Fruit fly (Drosophila melanogaster) whole organism, pupa: ENCODE results near the gene Nab2.

Experiments used
- CG10348 ChIP-seq: fragments of 200-800 bp; sonication (Bioruptor generic); IDR thresholded peaks from 2 replicates; pipeline ENCODE4 v1.3.6; 2022; ENCODE audit warnings: missing biosample characterization, missing genetic modification characterization
- CG13204 ChIP-seq: fragments of 200-800 bp; sonication (Bioruptor generic); optimal IDR thresholded peaks from 2 replicates; lab custom pipeline; 2018; ENCODE audit warnings: missing biosample characterization, mild to moderate bottlenecking, missing genetic modification characterization, moderate library complexity
- CG15710 ChIP-seq: fragments of 200-800 bp; sonication (Bioruptor generic); optimal IDR thresholded peaks from 2 replicates; lab custom pipeline; 2018; ENCODE audit warnings: missing biosample characterization, mild to moderate bottlenecking, missing genetic modification characterization, moderate library complexity
- CG32121 ChIP-seq: fragments of 200-800 bp; sonication (Bioruptor generic); IDR thresholded peaks from 2 replicates; pipeline ENCODE4 v1.3.6; 2022; ENCODE audit warnings: missing biosample characterization, missing genetic modification characterization
- CG34367 ChIP-seq: fragments of 200-800 bp; sonication (Bioruptor generic); optimal IDR thresholded peaks from 2 replicates; lab custom pipeline; 2018; ENCODE audit warnings: missing biosample characterization, mild to moderate bottlenecking, missing genetic modification characterization
- CG4496 ChIP-seq: fragments of 200-800 bp; sonication (Bioruptor generic); IDR thresholded peaks from 3 replicates; pipeline ENCODE4 v1.3.6; 2022; ENCODE audit warnings: missing biosample characterization, missing genetic modification characterization
- CG8159 ChIP-seq: fragments of 200-800 bp; sonication (Bioruptor generic); optimal IDR thresholded peaks from 3 replicates; lab custom pipeline; 2018; ENCODE audit warnings: missing biosample characterization, mild to moderate bottlenecking, missing genetic modification characterization, moderate library complexity
- CG8301 ChIP-seq: fragments of 200-800 bp; sonication (Bioruptor generic); optimal IDR thresholded peaks from 2 replicates; lab custom pipeline; 2018; ENCODE audit warnings: missing biosample characterization, mild to moderate bottlenecking, missing genetic modification characterization
- D1 ChIP-seq: fragments of 200-800 bp; sonication (Bioruptor generic); optimal IDR thresholded peaks from 2 replicates; lab custom pipeline; 2018; ENCODE audit warnings: missing biosample characterization, mild to moderate bottlenecking, missing genetic modification characterization, moderate library complexity
- EcR ChIP-seq: fragments of 200-800 bp; sonication (Bioruptor generic); optimal IDR thresholded peaks from 3 replicates; lab custom pipeline; 2019; ENCODE audit warnings: missing biosample characterization, missing genetic modification characterization, mild to moderate bottlenecking, moderate library complexity, missing genetic modification reagents
- gl ChIP-seq: fragments of 200-800 bp; sonication (Bioruptor generic); optimal IDR thresholded peaks from 2 replicates; lab custom pipeline; 2018; ENCODE audit warnings: missing biosample characterization, mild to moderate bottlenecking, missing genetic modification characterization

DNA sequence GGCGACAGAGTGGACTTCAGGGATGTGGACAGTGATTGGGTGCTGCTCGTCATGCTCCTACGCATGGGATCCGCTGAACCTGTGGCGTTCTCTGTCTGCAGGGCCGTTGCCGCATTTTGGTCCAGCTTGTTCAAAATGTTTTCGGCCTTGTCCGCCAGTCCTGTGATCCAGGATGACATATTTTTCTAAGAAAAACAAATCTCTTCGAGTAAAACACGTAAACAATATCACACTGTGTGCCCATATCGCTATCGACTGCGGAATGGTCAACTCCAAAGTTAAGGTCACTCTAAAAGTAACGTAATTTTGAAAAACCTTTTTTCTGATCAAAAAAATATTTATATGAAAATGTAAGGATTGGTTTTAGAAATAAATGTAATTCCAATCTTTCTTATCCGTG, 39.5 kb upstream of the Nab2 start, which contains the start of gene Golgin84:
- TF ChIP-seq CG13204 (GFP tag; lab: Kevin White, UChicago) (no peak), EcR (GFP tag; lab: Kevin White, UChicago) (no peak), CG10348 (GFP tag; lab: Robert Waterston, UW) (no peak), CG8159 (tag; lab: Kevin White, UChicago) (no peak), gl (tag; lab: Kevin White, UChicago) (no peak), CG34367 (tag; lab: Kevin White, UChicago) (no peak), CG15710 (no peak), CG4496 (GFP tag; lab: Robert Waterston, UW) (no peak), CG32121 (GFP tag; lab: Robert Waterston, UW) (no peak), D1 (tag; lab: Kevin White, UChicago) (no peak), CG8301 (tag; lab: Kevin White, UChicago) (no peak)
